Fruit fly (Drosophila melanogaster): Measurements from ENCODE around the gene mrn.
A peak's percentile ranks its signal among the peaks of the same experiment; 100 is the strongest.

mrn gene

DNA sequence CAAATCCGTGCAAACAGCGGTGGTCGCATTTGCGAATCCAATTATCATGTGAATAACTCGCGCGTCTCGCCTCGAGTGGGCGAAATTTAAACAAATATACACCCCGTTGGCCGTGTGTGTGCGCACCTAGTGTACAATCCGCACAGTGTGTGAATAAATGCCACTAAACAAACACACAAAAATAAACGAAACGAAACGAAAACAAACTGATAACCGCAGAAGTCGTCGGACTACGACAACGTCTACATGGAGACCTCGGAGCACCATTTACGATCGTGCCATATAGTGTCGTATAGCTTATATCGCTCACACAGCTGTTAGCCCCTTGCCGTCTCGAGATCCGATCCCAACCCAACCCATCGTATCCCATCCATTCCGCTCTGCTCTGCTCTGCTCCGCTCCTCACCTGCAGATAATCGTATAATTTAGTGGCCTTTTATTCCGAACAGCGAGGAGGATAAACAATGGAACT, 13.8 kb downstream of the mrn start (continued):
- peak; percentile 92 for TF ChIP-seq Hey (tag; optimal IDR thresholded peaks at IDR 0.05)
- TF ChIP-seq Side (GFP tag; optimal IDR thresholded peaks at IDR 0.05) = no peak
- TF ChIP-seq NC2α (GFP tag; optimal IDR thresholded peaks at IDR 0.05) = no peak

- TF ChIP-seq CG7357 (GFP tag; IDR thresholded peaks at IDR 0.05) (no peak), CG17361 (GFP tag; IDR thresholded peaks at IDR 0.05) (no peak), kni (GFP tag; optimal IDR thresholded peaks at IDR 0.05) (no peak), CG1233 (GFP tag; optimal IDR thresholded peaks at IDR 0.05) (no peak), CG3163 (GFP tag; optimal IDR thresholded peaks at IDR 0.05) (no peak), oc (tag; optimal IDR thresholded peaks at IDR 0.05) (no peak), PHDP (tag; optimal IDR thresholded peaks at IDR 0.05) (no peak), CG1024 (GFP tag; IDR thresholded peaks at IDR 0.05) (no peak), CG34376 (GFP tag; optimal IDR thresholded peaks at IDR 0.05) (no peak), CG18599 (GFP tag; optimal IDR thresholded peaks at IDR 0.05) (no peak), Hmr (GFP tag; optimal IDR thresholded peaks at IDR 0.05) (no peak), CG10959 (GFP tag; IDR thresholded peaks at IDR 0.05) (no peak), ci (GFP tag; IDR thresholded peaks at IDR 0.05) (peak; percentile 30; the same call in 1 of the 3 replicates), Xbp1 (GFP tag; optimal IDR thresholded peaks at IDR 0.05) (peak; percentile 25), rib (GFP tag; IDR thresholded peaks at IDR 0.05) (no peak), CG16779 (GFP tag; IDR thresholded peaks at IDR 0.05) (no peak), CG10979 (tag; optimal IDR thresholded peaks at IDR 0.05) (no peak), HmgZ (tag; optimal IDR thresholded peaks at IDR 0.05) (peak; percentile 15), hbn (GFP tag; IDR thresholded peaks at IDR 0.05; ENCODE audit: partially characterized antibody) (peak; percentile 54; the same call in 1 of the 2 replicates), CG31441 (GFP tag; IDR thresholded peaks at IDR 0.05) (no peak), MBD-R2 (GFP tag; IDR thresholded peaks at IDR 0.05) (peak; percentile 24; the same call in 1 of the 2 replicates), CG15011 (GFP tag; optimal IDR thresholded peaks at IDR 0.05) (no peak), CG31365 (tag; optimal IDR thresholded peaks at IDR 0.05) (no peak), CG6813 (GFP tag; optimal IDR thresholded peaks at IDR 0.05) (no peak), CG43689 (GFP tag; IDR thresholded peaks at IDR 0.05) (no peak), eve (GFP tag; optimal IDR thresholded peaks at IDR 0.05) (no peak), CG8089 (GFP tag; optimal IDR thresholded peaks at IDR 0.05) (no peak), NC2α (GFP tag; optimal IDR thresholded peaks at IDR 0.05) (no peak), zen (tag; optimal IDR thresholded peaks at IDR 0.05) (no peak), al (GFP tag; IDR thresholded peaks at IDR 0.05) (no peak), Mad (GFP tag; optimal IDR thresholded peaks at IDR 0.05) (no peak), CG17912 (GFP tag; optimal IDR thresholded peaks at IDR 0.05) (no peak), dm (GFP tag; optimal IDR thresholded peaks at IDR 0.05) (no peak), CG10366 (GFP tag; IDR thresholded peaks at IDR 0.05) (no peak), fu2 (GFP tag; optimal IDR thresholded peaks at IDR 0.05) (no peak), Eip74EF (GFP tag; optimal IDR thresholded peaks at IDR 0.05) (no peak), CG6175 (GFP tag; IDR thresholded peaks at IDR 0.05) (no peak), sisA (GFP tag; IDR thresholded peaks at IDR 0.05) (no peak), tna (GFP tag; IDR thresholded peaks at IDR 0.05; ENCODE audit: partially characterized antibody) (no peak), ase (GFP tag; IDR thresholded peaks at IDR 0.05) (no peak), Stat92E (GFP tag; optimal IDR thresholded peaks at IDR 0.05) (no peak), HLHmδ (GFP tag; optimal IDR thresholded peaks at IDR 0.05) (no peak), CG4328 (GFP tag; optimal IDR thresholded peaks at IDR 0.05) (no peak), CG8765 (GFP tag; IDR thresholded peaks at IDR 0.05) (no peak), z (GFP tag; IDR thresholded peaks at IDR 0.05) (no peak), Neu2 (GFP tag; optimal IDR thresholded peaks at IDR 0.05; ENCODE audit: borderline replicate concordance) (no peak)
Observed at dm6 chr3L:15565829-15566433, 14.4 kb downstream of the mrn start, which contains the start of gene dop. Gene dop, plus strand, starts transcription at chr3L:15566013.

All from whole organism, embryonic.